Worm (Caenorhabditis elegans): ENCODE results near the gene K08C7.4.

- TF ChIP-seq nhr-84 (tag; optimal IDR thresholded peaks at IDR 0.05), result no peak
- no peak for TF ChIP-seq egl-27 (tag; optimal IDR thresholded peaks at IDR 0.05)
Measured at ce11 chrIV:10727734-10728133, 47.5 kb upstream of the K08C7.4 start, which contains the start of gene ZC168.2.

Measured in whole organism, L1 larva.